Worm (Caenorhabditis elegans) whole organism, L3 larva: ENCODE data around the gene trpp-4.

Source experiments
- ama-1 ChIP-seq: fragments of 150-350 bp; optimal IDR thresholded peaks from 2 replicates; lab custom pipeline; 2018
- ceh-82 ChIP-seq: fragments of 150-350 bp; optimal IDR thresholded peaks from 2 replicates; lab custom pipeline; 2014; ENCODE audit warnings: missing biosample characterization, missing genetic modification characterization
- daf-12 ChIP-seq: fragments of 150-350 bp; optimal IDR thresholded peaks from 2 replicates; lab custom pipeline; 2014; ENCODE audit warnings: missing biosample characterization, missing genetic modification reagents, missing genetic modification characterization
- egl-27 ChIP-seq: sonication (generic microtip); optimal IDR thresholded peaks from 4 replicates; lab custom pipeline; 2017; ENCODE audit warnings: missing biosample characterization, missing genetic modification reagents, missing genetic modification characterization
- egl-5 ChIP-seq: fragments of 150-350 bp; optimal IDR thresholded peaks from 2 replicates; lab custom pipeline; 2017; ENCODE audit warnings: missing biosample characterization, missing genetic modification reagents, missing genetic modification characterization, inconsistent platforms
- elt-2 ChIP-seq: sonication (generic microtip); optimal IDR thresholded peaks from 2 replicates; lab custom pipeline; 2016; ENCODE audit warnings: missing genetic modification reagents, mild to moderate bottlenecking, missing genetic modification characterization, missing compliant biosample characterization
- elt-3 ChIP-seq, 3 experiments: fragments of 150-350 bp in 1 of 3; sonication (generic microtip) in 2 of 3; optimal IDR thresholded peaks; 2 replicates in 2 of 3; 4 replicates in 1 of 3; lab custom pipeline; 2014 to 2017; ENCODE audit warnings: missing biosample characterization in 3 of 3, missing genetic modification characterization in 3 of 3
- eor-1 ChIP-seq, 2 experiments: fragments of 150-350 bp; optimal IDR thresholded peaks; 2 replicates each; lab custom pipeline; 2014 to 2018; ENCODE audit warnings: missing biosample characterization in 2 of 2, missing genetic modification characterization in 2 of 2
- fkh-10 ChIP-seq: sonication (generic microtip); optimal IDR thresholded peaks from 2 replicates; lab custom pipeline; 2017; ENCODE audit warnings: missing biosample characterization, missing genetic modification reagents, missing genetic modification characterization
- fkh-2 ChIP-seq: fragments of 150-350 bp; optimal IDR thresholded peaks from 2 replicates; lab custom pipeline; 2014; ENCODE audit warnings: missing biosample characterization, missing genetic modification reagents, missing genetic modification characterization
- fos-1 ChIP-seq: fragments of 150-350 bp; optimal IDR thresholded peaks from 2 replicates; lab custom pipeline; 2014; ENCODE audit warnings: missing biosample characterization, missing genetic modification characterization
- jun-1 ChIP-seq: fragments of 150-350 bp; optimal IDR thresholded peaks from 2 replicates; lab custom pipeline; 2014; ENCODE audit warnings: missing biosample characterization, missing genetic modification reagents, missing genetic modification characterization
- lin-15B ChIP-seq: fragments of 150-350 bp; optimal IDR thresholded peaks from 2 replicates; lab custom pipeline; 2014; ENCODE audit warnings: missing biosample characterization, missing genetic modification characterization
- lin-39 ChIP-seq: fragments of 150-350 bp; optimal IDR thresholded peaks from 2 replicates; lab custom pipeline; 2018; ENCODE audit warnings: missing biosample characterization, missing genetic modification reagents, missing genetic modification characterization
- mdl-1 ChIP-seq: fragments of 150-350 bp; optimal IDR thresholded peaks from 2 replicates; lab custom pipeline; 2014; ENCODE audit warnings: missing biosample characterization, missing genetic modification characterization
- nfya-1 ChIP-seq: sonication (generic microtip); optimal IDR thresholded peaks from 2 replicates; lab custom pipeline; 2017; ENCODE audit warnings: missing genetic modification characterization, mild to moderate bottlenecking, missing compliant biosample characterization, antibody characterized with exemption, moderate library complexity; ENCODE audit not compliant: insufficient read depth
- nhr-23 ChIP-seq: fragments of 150-350 bp; optimal IDR thresholded peaks from 2 replicates; lab custom pipeline; 2014; ENCODE audit warnings: missing biosample characterization, missing genetic modification reagents, missing genetic modification characterization
- nhr-237 ChIP-seq: fragments of 150-350 bp; optimal IDR thresholded peaks from 2 replicates; lab custom pipeline; 2014; ENCODE audit warnings: missing biosample characterization, missing genetic modification characterization
- nhr-25 ChIP-seq: sonication (generic microtip); optimal IDR thresholded peaks from 2 replicates; lab custom pipeline; 2017; ENCODE audit warnings: missing biosample characterization, missing genetic modification characterization
- nhr-43 ChIP-seq: sonication (generic microtip); optimal IDR thresholded peaks from 2 replicates; lab custom pipeline; 2016; ENCODE audit warnings: mild to moderate bottlenecking, missing genetic modification characterization, missing compliant biosample characterization; ENCODE audit not compliant: poor library complexity, severe bottlenecking
- nhr-67 ChIP-seq: fragments of 150-350 bp; optimal IDR thresholded peaks from 2 replicates; lab custom pipeline; 2014; ENCODE audit warnings: missing biosample characterization, missing genetic modification characterization
- pha-4 ChIP-seq: fragments of 150-350 bp; optimal IDR thresholded peaks from 2 replicates; lab custom pipeline; 2014; ENCODE audit warnings: missing biosample characterization, missing genetic modification reagents, missing genetic modification characterization
- pqm-1 ChIP-seq: fragments of 150-350 bp; optimal IDR thresholded peaks from 2 replicates; lab custom pipeline; 2017; ENCODE audit warnings: missing biosample characterization, missing genetic modification characterization, inconsistent platforms
- sea-2 ChIP-seq: fragments of 150-350 bp; sonication (generic microtip); optimal IDR thresholded peaks from 4 replicates; lab custom pipeline; 2014; ENCODE audit warnings: missing biosample characterization, missing genetic modification reagents, missing genetic modification characterization
- snpc-4 ChIP-seq: fragments of 150-350 bp; optimal IDR thresholded peaks from 2 replicates; lab custom pipeline; 2014; ENCODE audit warnings: missing biosample characterization, missing genetic modification characterization
- unc-39 ChIP-seq: sonication (generic microtip); optimal IDR thresholded peaks from 4 replicates; lab custom pipeline; 2017; ENCODE audit warnings: missing biosample characterization, missing genetic modification characterization
- unc-62 ChIP-seq: fragments of 150-350 bp; sonication (generic microtip); optimal IDR thresholded peaks from 4 replicates; lab custom pipeline; 2014; ENCODE audit warnings: missing biosample characterization, missing genetic modification reagents, missing genetic modification characterization
- zag-1 ChIP-seq: fragments of 150-350 bp; optimal IDR thresholded peaks from 2 replicates; lab custom pipeline; 2014; ENCODE audit warnings: missing biosample characterization, missing genetic modification characterization
- ztf-4 ChIP-seq: fragments of 150-350 bp; optimal IDR thresholded peaks from 2 replicates; lab custom pipeline; 2014; ENCODE audit warnings: missing biosample characterization, missing genetic modification characterization

The trpp-4 gene

DNA sequence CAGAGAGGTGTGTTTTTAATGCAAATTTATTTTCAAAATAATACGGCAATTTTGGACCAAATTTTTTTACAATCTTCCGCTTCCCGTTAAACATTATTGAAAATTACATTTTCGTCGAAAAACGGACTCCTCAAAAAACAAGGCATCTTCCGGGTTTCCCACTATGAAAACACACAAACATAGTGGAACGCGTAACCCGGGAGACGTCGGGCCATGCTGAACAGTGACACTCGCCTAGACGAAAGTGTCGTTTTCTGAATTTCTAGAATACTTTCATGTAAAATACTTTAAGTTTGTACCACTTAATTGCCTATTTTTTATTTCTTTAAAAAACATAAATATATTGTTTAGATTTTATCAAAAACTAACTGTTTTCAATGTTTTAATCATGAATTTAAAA lies 8.2 kb upstream of the trpp-4 start:
- TF ChIP-seq elt-2 (tag; lab: Kevin White, UChicago), result no peak
- peak; percentile 91 for TF ChIP-seq snpc-4 (tag; lab: Kevin White, UChicago)
- TF ChIP-seq elt-3 (tag; optimal IDR thresholded peaks at IDR 0.05; lab: Kevin White, UChicago), result no peak
- no peak for TF ChIP-seq lin-39 (tag; lab: Kevin White, UChicago)
- TF ChIP-seq nfya-1 (tag; lab: Kevin White, UChicago), result peak; percentile 5
- no peak for TF ChIP-seq fos-1 (tag; lab: Kevin White, UChicago)
- TF ChIP-seq nhr-67, result no peak
- no peak for TF ChIP-seq nhr-43 (tag; lab: Kevin White, UChicago)
- TF ChIP-seq nhr-237, result no peak

DNA sequence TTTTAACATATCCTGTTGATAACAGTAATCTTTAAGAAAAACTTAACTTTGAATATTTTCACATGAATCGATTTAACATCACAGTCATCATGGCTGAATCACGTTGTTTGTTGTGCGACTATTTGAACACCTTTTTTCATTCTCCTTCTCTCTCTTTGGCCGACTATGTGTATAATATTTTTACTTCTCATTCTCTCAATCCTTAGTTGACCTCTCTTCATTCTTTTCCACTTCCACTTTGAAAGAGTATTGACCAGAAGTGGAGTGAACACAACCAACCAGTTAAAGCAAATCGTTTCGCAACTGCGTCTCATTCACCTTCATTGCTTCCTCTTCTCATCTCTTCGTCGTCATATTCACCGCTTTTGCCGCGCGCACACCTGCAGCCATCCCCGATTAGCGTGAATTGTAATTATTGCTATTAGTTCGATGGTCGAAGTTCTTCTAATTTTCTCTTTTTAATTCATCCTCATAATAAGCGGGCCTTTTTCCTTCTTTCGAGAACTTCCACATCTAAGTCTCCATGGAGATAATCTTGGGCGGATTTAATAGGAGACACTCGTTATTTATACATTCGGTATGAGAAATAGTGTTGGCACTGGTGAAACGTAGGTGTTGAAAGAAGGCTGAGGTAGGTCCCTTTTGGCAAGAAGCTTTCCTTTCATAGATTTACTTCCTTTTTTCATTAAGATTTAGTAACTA lies 5.0 kb upstream of the trpp-4 start:
- TF ChIP-seq ceh-82 (no peak), elt-3 (tag; optimal IDR thresholded peaks at IDR 0.05; lab: Kevin White, UChicago) (no peak), pha-4 (tag; lab: Kevin White, UChicago) (peak; percentile 54), eor-1 (tag; optimal IDR thresholded peaks at IDR 0.05; lab: Kevin White, UChicago) (no peak), ztf-4 (tag; lab: Kevin White, UChicago) (no peak), nhr-67 (no peak), egl-5 (no peak), fkh-10 (GFP tag; lab: Kevin White, UChicago) (no peak), nhr-23 (peak; percentile 10), nhr-25 (peak; percentile 45), fos-1 (tag; lab: Kevin White, UChicago) (no peak), egl-27 (tag; lab: Kevin White, UChicago) (no peak)
- TF ChIP-seq, all 47 proteins: peak for 3

DNA sequence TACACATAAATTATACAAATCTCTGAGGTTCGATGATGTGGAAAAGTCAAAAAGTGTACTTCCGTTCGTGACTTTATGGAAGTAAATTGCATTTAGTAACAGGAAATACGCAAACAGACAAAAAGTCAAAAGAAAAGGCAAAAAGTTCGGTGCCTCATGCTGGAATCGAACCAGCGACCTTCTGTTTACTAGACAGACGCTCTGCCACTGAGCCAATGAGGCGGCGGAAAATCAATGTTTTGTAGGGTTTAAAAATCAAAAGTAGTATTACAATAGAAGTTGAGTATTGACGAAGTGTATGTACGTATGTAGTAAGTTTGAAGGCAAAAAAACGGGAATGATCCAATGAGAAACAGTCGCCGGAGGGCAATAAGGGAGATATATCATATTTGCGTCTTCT lies 6.8 kb downstream of the trpp-4 start:
- TF ChIP-seq mdl-1 (no peak), egl-5 (no peak), pqm-1 (tag; lab: Kevin White, UChicago) (peak; percentile 55), fkh-2 (tag; lab: Kevin White, UChicago) (no peak), nhr-23 (no peak), sea-2 (GFP tag; lab: Kevin White, UChicago) (no peak), fkh-10 (GFP tag; lab: Kevin White, UChicago) (no peak), nfya-1 (tag; lab: Kevin White, UChicago) (peak; percentile 8), ceh-82 (no peak), eor-1 (tag; optimal IDR thresholded peaks at IDR 0.05; lab: Kevin White, UChicago) (no peak), lin-15B (tag; lab: Kevin White, UChicago) (no peak), pha-4 (tag; lab: Kevin White, UChicago) (peak; percentile 61), nhr-25 (no peak), zag-1 (tag; lab: Kevin White, UChicago) (no peak), elt-2 (tag; lab: Kevin White, UChicago) (no peak)

DNA sequence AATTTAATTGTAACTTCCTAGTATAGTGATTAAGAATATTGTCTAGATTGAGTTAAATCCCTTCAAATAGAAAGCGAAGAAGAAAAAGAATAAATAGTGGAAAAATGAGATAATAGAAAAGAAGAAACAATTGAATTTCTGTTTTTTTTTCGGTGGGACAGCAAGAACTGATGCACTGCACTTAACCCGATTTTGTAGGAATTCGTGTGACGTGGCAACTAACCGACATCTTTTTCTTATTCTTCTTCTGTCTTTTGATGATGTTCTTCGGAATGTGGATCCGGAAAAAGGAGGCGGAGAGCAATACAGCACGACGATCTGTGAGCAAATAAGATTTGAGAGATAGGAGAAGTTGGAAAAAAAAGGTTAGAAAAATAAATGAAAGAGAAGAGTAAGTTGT lies 8.7 kb downstream of the trpp-4 start:
- TF ChIP-seq fkh-10 (GFP tag; lab: Kevin White, UChicago) (peak; percentile 42), daf-12 (tag; lab: Kevin White, UChicago) (no peak)

DNA sequence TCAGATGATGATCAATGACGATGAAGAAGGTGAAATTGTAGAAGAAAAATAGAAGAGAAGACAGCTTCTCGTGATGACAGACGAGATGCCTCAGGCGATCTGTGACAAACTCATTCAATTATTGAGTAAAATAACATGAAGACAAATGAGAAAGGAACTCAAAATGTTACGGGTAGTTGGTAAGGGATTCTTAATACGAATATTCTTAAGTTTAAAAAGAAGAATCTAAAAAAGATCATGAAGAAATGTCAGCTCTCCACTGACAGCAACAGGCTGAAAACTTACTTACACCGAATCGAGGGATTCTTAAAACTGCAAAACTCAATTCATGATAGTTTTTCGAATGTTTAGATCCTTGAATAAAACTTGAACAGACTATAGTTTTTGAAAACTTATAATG lies 14.4 kb downstream of the trpp-4 start, which contains the start of gene F36D4.4:
F36D4.4 (minus strand) TSS at position 101 of the 400 bp plus-strand sequence.
- no peak for TF ChIP-seq sea-2 (GFP tag; lab: Kevin White, UChicago)
- TF ChIP-seq snpc-4 (tag; lab: Kevin White, UChicago), result no peak
- TF ChIP-seq, all 47 proteins: peak for 0

DNA sequence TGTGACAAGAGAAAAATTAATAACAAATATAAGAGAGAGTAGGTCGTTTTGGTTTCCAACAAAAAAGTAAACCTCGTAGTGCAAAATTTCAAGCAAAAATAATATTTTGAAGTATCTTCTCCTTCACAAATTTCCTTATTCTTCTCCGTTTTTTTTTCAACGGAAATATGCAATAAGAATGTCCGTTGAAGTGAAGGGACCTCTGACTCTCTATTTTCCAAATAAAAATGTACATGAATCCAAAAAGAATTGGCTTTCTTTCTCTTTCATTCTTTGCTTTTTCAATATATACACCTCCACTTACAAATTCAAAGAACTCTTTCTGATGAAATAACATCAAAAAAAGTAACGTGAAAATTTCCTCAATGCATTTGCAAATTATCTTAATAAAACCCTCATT lies 16.5 kb downstream of the trpp-4 start, which contains the start of gene F36D4.1:
F36D4.1 (plus strand) TSS at position 301 of the 400 bp plus-strand sequence.
- TF ChIP-seq unc-39 (tag; lab: Kevin White, UChicago) (no peak), nhr-237 (no peak), ama-1 (lab: Kevin White, UChicago) (no peak), lin-39 (tag; lab: Kevin White, UChicago) (no peak), jun-1 (tag; lab: Kevin White, UChicago) (no peak), fkh-10 (GFP tag; lab: Kevin White, UChicago) (no peak), unc-62 (no peak)
